Comparison of ENCODE assay signal across 5 fruit fly cellular contexts in genomic region chr3L:3222643-3223389, dm6.
TF ChIP-seq lines count a peak whose summit lies in the region.

TSS of gene RpL28 (minus strand) at chr3L:3222960.
TSS of gene eIF1 (plus strand) at chr3L:3223341.

- peak; percentile 67 for TF ChIP-seq CTCF in whole organism, embryonic (GFP tag; optimal IDR thresholded peaks at IDR 0.05; lab: Kevin White, UChicago)

TF ChIP-seq in whole organism, adult, 20 proteins besides CTCF, POLR2A, EP300 and RAD21 (continues in another document):
- TF ChIP-seq CG11617 (GFP tag; optimal IDR thresholded peaks at IDR 0.05; lab: Kevin White, UChicago) (peak; percentile 98), CG5204 (GFP tag; optimal IDR thresholded peaks at IDR 0.05; lab: Kevin White, UChicago) (no peak), cic (GFP tag; optimal IDR thresholded peaks at IDR 0.05; lab: Kevin White, UChicago) (peak; percentile 57), Hr96 (GFP tag; optimal IDR thresholded peaks at IDR 0.05; lab: Kevin White, UChicago) (peak; percentile 97), kay (GFP tag; lab: Kevin White, UChicago; ENCODE audit: borderline replicate concordance) (no peak), CG7101 (tag; optimal IDR thresholded peaks at IDR 0.05; lab: Kevin White, UChicago) (peak; percentile 96), CG14711 (tag; optimal IDR thresholded peaks at IDR 0.05; lab: Kevin White, UChicago) (peak; percentile 79), Clk (GFP tag; optimal IDR thresholded peaks at IDR 0.05; lab: Kevin White, UChicago) (peak; percentile 90), Mnt (GFP tag; optimal IDR thresholded peaks at IDR 0.05; lab: Kevin White, UChicago) (peak; percentile 96), CG1620 (GFP tag; optimal IDR thresholded peaks at IDR 0.05; lab: Kevin White, UChicago) (peak; percentile 98), bab1 (GFP tag; optimal IDR thresholded peaks at IDR 0.05; lab: Kevin White, UChicago) (peak; percentile 70), CG12768 (GFP tag; optimal IDR thresholded peaks at IDR 0.05; lab: Kevin White, UChicago) (peak; percentile 94), Crg-1 (GFP tag; optimal IDR thresholded peaks at IDR 0.05; lab: Kevin White, UChicago) (peak; percentile 98), tj (GFP tag; optimal IDR thresholded peaks at IDR 0.05; lab: Kevin White, UChicago) (peak; percentile 84), CG33017 (tag; optimal IDR thresholded peaks at IDR 0.05; lab: Kevin White, UChicago) (peak; percentile 81), cnc (optimal IDR thresholded peaks at IDR 0.05; lab: Kevin White, UChicago) (no peak), CG7045 (GFP tag; optimal IDR thresholded peaks at IDR 0.05; lab: Kevin White, UChicago) (peak; percentile 93), pad (GFP tag; optimal IDR thresholded peaks at IDR 0.05; lab: Kevin White, UChicago) (peak; percentile 87)

TF ChIP-seq in whole organism, embryonic, 481 proteins besides CTCF, POLR2A, EP300 and RAD21 (continues in another document):
- TF ChIP-seq Hr78 (GFP tag; optimal IDR thresholded peaks at IDR 0.05; lab: Kevin White, UChicago) (peak in 1 of 2 experiments; percentile 43), CG17802 (tag; optimal IDR thresholded peaks at IDR 0.05; lab: Kevin White, UChicago) (peak; percentile 89), Trl (optimal IDR thresholded peaks at IDR 0.05; lab: Kevin White, UChicago) (no peak), Trl (GFP tag; optimal IDR thresholded peaks at IDR 0.05; lab: Kevin White, UChicago) (peak; percentile 94), MESR4 (GFP tag; optimal IDR thresholded peaks at IDR 0.05; lab: Kevin White, UChicago) (peak; percentile 98), crol (GFP tag; IDR thresholded peaks at IDR 0.05; lab: Robert Waterston, UW) (peak; percentile 36; the same call in 1 of the 2 replicates), B-H2 (GFP tag; optimal IDR thresholded peaks at IDR 0.05; lab: Kevin White, UChicago) (peak; percentile 97), pum (GFP tag; optimal IDR thresholded peaks at IDR 0.05; lab: Kevin White, UChicago) (peak; percentile 85), CG3065 (GFP tag; optimal IDR thresholded peaks at IDR 0.05; lab: Kevin White, UChicago) (peak; percentile 87), Lhr (GFP tag; optimal IDR thresholded peaks at IDR 0.05; lab: Kevin White, UChicago) (peak; percentile 94), CG12391 (tag; optimal IDR thresholded peaks at IDR 0.05; lab: Kevin White, UChicago) (peak; percentile 92), CoRest (tag; optimal IDR thresholded peaks at IDR 0.05; lab: Kevin White, UChicago) (peak; percentile 88), ato (GFP tag; IDR thresholded peaks at IDR 0.05; lab: Robert Waterston, UW; ENCODE audit: partially characterized antibody) (no peak; the same call in none of the 2 replicates), pros (GFP tag; optimal IDR thresholded peaks at IDR 0.05; lab: Kevin White, UChicago) (no peak), CG5245 (GFP tag; optimal IDR thresholded peaks at IDR 0.05; lab: Kevin White, UChicago) (peak; percentile 83), Atf-2 (GFP tag; optimal IDR thresholded peaks at IDR 0.05; lab: Kevin White, UChicago) (peak; percentile 81), CG10147 (GFP tag; optimal IDR thresholded peaks at IDR 0.05; lab: Kevin White, UChicago) (peak; percentile 65), Nf-YC (tag; optimal IDR thresholded peaks at IDR 0.05; lab: Kevin White, UChicago) (peak; percentile 81)

TF ChIP-seq in whole organism, prepupa, 60 proteins besides CTCF, POLR2A, EP300 and RAD21 (continues in another document):
- peak; percentile 86 for TF ChIP-seq topi (GFP tag; optimal IDR thresholded peaks at IDR 0.05; lab: Kevin White, UChicago)
- TF ChIP-seq CG3032 (tag; optimal IDR thresholded peaks at IDR 0.05; lab: Kevin White, UChicago): peak; percentile 79
- peak; percentile 38 for TF ChIP-seq Ets96B (tag; optimal IDR thresholded peaks at IDR 0.05; lab: Kevin White, UChicago)
- peak; percentile 91 for TF ChIP-seq cyc (GFP tag; optimal IDR thresholded peaks at IDR 0.05; lab: Kevin White, UChicago)
- no peak for TF ChIP-seq CG8119 (GFP tag; IDR thresholded peaks at IDR 0.05; lab: Robert Waterston, UW)
- peak; percentile 89 for TF ChIP-seq CG6163 (GFP tag; IDR thresholded peaks at IDR 0.05; lab: Robert Waterston, UW)
- peak; percentile 77 for TF ChIP-seq CG16779 (tag; optimal IDR thresholded peaks at IDR 0.05; lab: Kevin White, UChicago)
- TF ChIP-seq CG32006 (GFP tag; optimal IDR thresholded peaks at IDR 0.05; lab: Kevin White, UChicago): no peak
- TF ChIP-seq esn (GFP tag; optimal IDR thresholded peaks at IDR 0.05; lab: Kevin White, UChicago): peak; percentile 92
- TF ChIP-seq Sox14 (GFP tag; optimal IDR thresholded peaks at IDR 0.05; lab: Kevin White, UChicago): peak; percentile 75
- peak; percentile 93 for TF ChIP-seq CG6854 (GFP tag; optimal IDR thresholded peaks at IDR 0.05; lab: Kevin White, UChicago)
- TF ChIP-seq CG7368 (GFP tag; optimal IDR thresholded peaks at IDR 0.05; lab: Kevin White, UChicago): no peak
- no peak for TF ChIP-seq Eip93F (GFP tag; optimal IDR thresholded peaks at IDR 0.05; lab: Kevin White, UChicago)
- TF ChIP-seq CG11902 (GFP tag; optimal IDR thresholded peaks at IDR 0.05; lab: Kevin White, UChicago): peak; percentile 55
- TF ChIP-seq Hr39 (GFP tag; optimal IDR thresholded peaks at IDR 0.05; lab: Kevin White, UChicago): peak; percentile 25
- TF ChIP-seq ss (GFP tag; optimal IDR thresholded peaks at IDR 0.05; lab: Kevin White, UChicago): peak; percentile 29 to 89
- TF ChIP-seq Sox102F (GFP tag; optimal IDR thresholded peaks at IDR 0.05; lab: Kevin White, UChicago): peak; percentile 29
- TF ChIP-seq pdm3 (GFP tag; optimal IDR thresholded peaks at IDR 0.05; lab: Kevin White, UChicago): peak; percentile 88
- TF ChIP-seq CG1621 (tag; optimal IDR thresholded peaks at IDR 0.05; lab: Kevin White, UChicago): no peak

TF ChIP-seq in whole organism, pupa, 21 proteins besides CTCF, POLR2A, EP300 and RAD21:
- TF ChIP-seq CG17806 (tag; optimal IDR thresholded peaks at IDR 0.05; lab: Kevin White, UChicago) (peak; percentile 35), CG10348 (GFP tag; IDR thresholded peaks at IDR 0.05; lab: Robert Waterston, UW) (no peak), CG9948 (tag; optimal IDR thresholded peaks at IDR 0.05; lab: Kevin White, UChicago) (peak; percentile 44), Pif1A (GFP tag; optimal IDR thresholded peaks at IDR 0.05; lab: Kevin White, UChicago) (no peak), CG15710 (tag; optimal IDR thresholded peaks at IDR 0.05; lab: Kevin White, UChicago) (peak; percentile 74), fd96Ca (GFP tag; IDR thresholded peaks at IDR 0.05; lab: Robert Waterston, UW) (peak; percentile 39; the same call in 1 of the 3 replicates), CG34367 (tag; optimal IDR thresholded peaks at IDR 0.05; lab: Kevin White, UChicago) (peak; percentile 80), Ets98B (GFP tag; IDR thresholded peaks at IDR 0.05; lab: Robert Waterston, UW) (peak; percentile 71), Snoo (tag; optimal IDR thresholded peaks at IDR 0.05; lab: Kevin White, UChicago) (peak; percentile 93), rn (GFP tag; IDR thresholded peaks at IDR 0.05; lab: Robert Waterston, UW) (peak; percentile 32; the same call in 1 of the 2 replicates), CG4496 (GFP tag; IDR thresholded peaks at IDR 0.05; lab: Robert Waterston, UW) (peak; percentile 92), CG14655 (GFP tag; optimal IDR thresholded peaks at IDR 0.05; lab: Kevin White, UChicago) (no peak), CG8159 (tag; optimal IDR thresholded peaks at IDR 0.05; lab: Kevin White, UChicago) (peak; percentile 67), CG12605 (GFP tag; IDR thresholded peaks at IDR 0.05; lab: Robert Waterston, UW) (peak; percentile 53; the same call in 1 of the 2 replicates), gl (tag; optimal IDR thresholded peaks at IDR 0.05; lab: Kevin White, UChicago) (peak; percentile 33)

TF ChIP-seq in whole organism, wandering third instar larva, 38 proteins besides CTCF, POLR2A, EP300 and RAD21 (continues in another document):
- no peak for TF ChIP-seq usp (GFP tag; optimal IDR thresholded peaks at IDR 0.05; lab: Kevin White, UChicago)
- peak; percentile 96 for TF ChIP-seq dmrt93B (GFP tag; optimal IDR thresholded peaks at IDR 0.05; lab: Kevin White, UChicago)
- no peak for TF ChIP-seq brk (GFP tag; optimal IDR thresholded peaks at IDR 0.05; lab: Kevin White, UChicago)
- TF ChIP-seq dl (GFP tag; optimal IDR thresholded peaks at IDR 0.05; lab: Kevin White, UChicago; ENCODE audit: insufficient read depth in 1 of 2, partially characterized antibody in 2 of 2): no peak
- TF ChIP-seq Hr78 (GFP tag; optimal IDR thresholded peaks at IDR 0.05; lab: Kevin White, UChicago): no peak
- TF ChIP-seq Dfd (GFP tag; optimal IDR thresholded peaks at IDR 0.05; lab: Kevin White, UChicago): no peak
- TF ChIP-seq Sp1 (GFP tag; optimal IDR thresholded peaks at IDR 0.05; lab: Kevin White, UChicago): peak; percentile 91
- peak; percentile 96 for TF ChIP-seq rgr (GFP tag; optimal IDR thresholded peaks at IDR 0.05; lab: Kevin White, UChicago)
- no peak for TF ChIP-seq pan (optimal IDR thresholded peaks at IDR 0.05; lab: Kevin White, UChicago)
- TF ChIP-seq Hnf4 (GFP tag; optimal IDR thresholded peaks at IDR 0.05; lab: Kevin White, UChicago): peak; percentile 82
- TF ChIP-seq woc (GFP tag; optimal IDR thresholded peaks at IDR 0.05; lab: Kevin White, UChicago): peak; percentile 45
- TF ChIP-seq sv (GFP tag; optimal IDR thresholded peaks at IDR 0.05; lab: Kevin White, UChicago): peak; percentile 92
- peak; percentile 89 for TF ChIP-seq h (GFP tag; optimal IDR thresholded peaks at IDR 0.05; lab: Kevin White, UChicago)
- TF ChIP-seq br (GFP tag; optimal IDR thresholded peaks at IDR 0.05; lab: Kevin White, UChicago): peak; percentile 66
- TF ChIP-seq jim (GFP tag; optimal IDR thresholded peaks at IDR 0.05; lab: Kevin White, UChicago): no peak
- peak; percentile 85 for TF ChIP-seq Mio (GFP tag; optimal IDR thresholded peaks at IDR 0.05; lab: Kevin White, UChicago)
- TF ChIP-seq Vsx2 (GFP tag; optimal IDR thresholded peaks at IDR 0.05; lab: Kevin White, UChicago; ENCODE audit: partially characterized antibody): no peak
- peak; percentile 75 for TF ChIP-seq psq (GFP tag; optimal IDR thresholded peaks at IDR 0.05; lab: Kevin White, UChicago)
- peak; percentile 86 for TF ChIP-seq HLH106 (tag; optimal IDR thresholded peaks at IDR 0.05; lab: Kevin White, UChicago)
- TF ChIP-seq CG32264 (GFP tag; optimal IDR thresholded peaks at IDR 0.05; lab: Kevin White, UChicago): peak; percentile 65
- peak; percentile 84 for TF ChIP-seq Jra (GFP tag; optimal IDR thresholded peaks at IDR 0.05; lab: Kevin White, UChicago)
- no peak for TF ChIP-seq Abd-B (GFP tag; optimal IDR thresholded peaks at IDR 0.05; lab: Kevin White, UChicago)
- peak; percentile 14 for TF ChIP-seq Dif (GFP tag; optimal IDR thresholded peaks at IDR 0.05; lab: Kevin White, UChicago; ENCODE audit: partially characterized antibody)
- TF ChIP-seq tai (GFP tag; optimal IDR thresholded peaks at IDR 0.05; lab: Kevin White, UChicago): no peak
- TF ChIP-seq Hr83 (GFP tag; optimal IDR thresholded peaks at IDR 0.05; lab: Kevin White, UChicago; ENCODE audit: poor library complexity, severe bottlenecking): peak; percentile 99
- TF ChIP-seq foxo (GFP tag; optimal IDR thresholded peaks at IDR 0.05; lab: Kevin White, UChicago): peak in 1 of 2 experiments; percentile 90
- TF ChIP-seq lola (GFP tag; optimal IDR thresholded peaks at IDR 0.05; lab: Kevin White, UChicago): no peak
